Fruit fly (Drosophila melanogaster): ENCODE measurements around the gene CG10919.
A peak's percentile ranks its signal among the peaks of the same experiment; 100 is the strongest.

Gene CG10919

dm6 chr3R:7790583-7791034 lies 32.7 kb downstream of the CG10919 start, which contains the start of gene CG10086 (continued):
- 0 out of 2 replicates have a peak, but pooled peaks have one; percentile 4 for TF ChIP-seq CG6689 (GFP tag; IDR thresholded peaks at IDR 0.05)
- no peak for TF ChIP-seq disco-r (GFP tag; optimal IDR thresholded peaks at IDR 0.05)
- no peak for TF ChIP-seq slp2 (GFP tag; optimal IDR thresholded peaks at IDR 0.05)
- TF ChIP-seq Jarid2 (GFP tag; optimal IDR thresholded peaks at IDR 0.05): peak; percentile 1
- no peak for TF ChIP-seq CG9727 (GFP tag; optimal IDR thresholded peaks at IDR 0.05)
- peak; percentile 86 for TF ChIP-seq CG34376 (GFP tag; optimal IDR thresholded peaks at IDR 0.05)
- TF ChIP-seq Deaf1 (tag; optimal IDR thresholded peaks at IDR 0.05): peak; percentile 37
- no peak for TF ChIP-seq Lpt (GFP tag; optimal IDR thresholded peaks at IDR 0.05)
- peak; percentile 99 for TF ChIP-seq exex (tag; optimal IDR thresholded peaks at IDR 0.05)
- no peak for TF ChIP-seq CG5245 (GFP tag; optimal IDR thresholded peaks at IDR 0.05)
- TF ChIP-seq Neu2 (GFP tag; optimal IDR thresholded peaks at IDR 0.05; ENCODE audit: borderline replicate concordance): no peak
- no peak for TF ChIP-seq pho (GFP tag; optimal IDR thresholded peaks at IDR 0.05)
- no peak for TF ChIP-seq MESR4 (GFP tag; optimal IDR thresholded peaks at IDR 0.05)
- no peak for TF ChIP-seq CkIIα-i1 (GFP tag; IDR thresholded peaks at IDR 0.05)
- TF ChIP-seq Oaz (GFP tag; IDR thresholded peaks at IDR 0.05): no peak
- TF ChIP-seq CG6854 (GFP tag; optimal IDR thresholded peaks at IDR 0.05): no peak
- TF ChIP-seq HmgZ (tag; optimal IDR thresholded peaks at IDR 0.05): peak; percentile 51
- no peak for TF ChIP-seq CG9932 (GFP tag; IDR thresholded peaks at IDR 0.05)
- no peak for TF ChIP-seq CG8290 (GFP tag; optimal IDR thresholded peaks at IDR 0.05)
- TF ChIP-seq CG8290 (tag; optimal IDR thresholded peaks at IDR 0.05): peak in 1 of 2 experiments; percentile 1
- no peak for TF ChIP-seq Myb (GFP tag; optimal IDR thresholded peaks at IDR 0.05)

dm6 chr3R:7793855-7794254 lies 35.9 kb downstream of the CG10919 start, which contains the start of gene CG2641:
CG2641 (plus strand) TSS chr3R:7794069.
- no peak for TF ChIP-seq Sry-β (GFP tag; optimal IDR thresholded peaks at IDR 0.05)
- TF ChIP-seq run (tag; optimal IDR thresholded peaks at IDR 0.05): no peak
- TF ChIP-seq CG7987 (GFP tag; optimal IDR thresholded peaks at IDR 0.05): no peak
- no peak for TF ChIP-seq CG12071 (GFP tag; optimal IDR thresholded peaks at IDR 0.05)
- no peak for TF ChIP-seq p53 (GFP tag; optimal IDR thresholded peaks at IDR 0.05)
- no peak for TF ChIP-seq CG8359 (GFP tag; optimal IDR thresholded peaks at IDR 0.05; ENCODE audit: borderline replicate concordance)
- no peak for TF ChIP-seq CG9437 (GFP tag; optimal IDR thresholded peaks at IDR 0.05)
- no peak for TF ChIP-seq Rx (GFP tag; IDR thresholded peaks at IDR 0.05)
- no peak for TF ChIP-seq ash1 (GFP tag; optimal IDR thresholded peaks at IDR 0.05)
- TF ChIP-seq bbx (GFP tag; IDR thresholded peaks at IDR 0.05; ENCODE audit: partially characterized antibody): no peak
- TF ChIP-seq CG11085 (GFP tag; IDR thresholded peaks at IDR 0.05): no peak
- TF ChIP-seq tin (GFP tag; optimal IDR thresholded peaks at IDR 0.05): no peak
- TF ChIP-seq gro (GFP tag; optimal IDR thresholded peaks at IDR 0.05): no peak
- TF ChIP-seq Optix (GFP tag; IDR thresholded peaks at IDR 0.05): no peak
- TF ChIP-seq jumu (GFP tag; optimal IDR thresholded peaks at IDR 0.05): no peak
- TF ChIP-seq bab2 (GFP tag; optimal IDR thresholded peaks at IDR 0.05): no peak
- TF ChIP-seq Fer2 (tag; optimal IDR thresholded peaks at IDR 0.05): no peak
- no peak for TF ChIP-seq CG16813 (GFP tag; IDR thresholded peaks at IDR 0.05; ENCODE audit: partially characterized antibody)
- peak; percentile 26 for TF ChIP-seq Med (GFP tag)
- no peak for TF ChIP-seq NC2β (GFP tag; optimal IDR thresholded peaks at IDR 0.05)
- no peak for TF ChIP-seq Nf-YB (GFP tag; optimal IDR thresholded peaks at IDR 0.05)
- no peak for TF ChIP-seq H15 (GFP tag; IDR thresholded peaks at IDR 0.05)
- TF ChIP-seq luna (GFP tag; optimal IDR thresholded peaks at IDR 0.05): no peak
- TF ChIP-seq ap (GFP tag; IDR thresholded peaks at IDR 0.05): no peak
- no peak for TF ChIP-seq HLH54F (GFP tag; optimal IDR thresholded peaks at IDR 0.05)
- no peak for TF ChIP-seq danr (GFP tag; IDR thresholded peaks at IDR 0.05)
- no peak for TF ChIP-seq rib (GFP tag; IDR thresholded peaks at IDR 0.05)
- no peak for TF ChIP-seq pita (GFP tag; optimal IDR thresholded peaks at IDR 0.05)
- no peak for TF ChIP-seq zfh2 (GFP tag; optimal IDR thresholded peaks at IDR 0.05)
- TF ChIP-seq hth (optimal IDR thresholded peaks at IDR 0.05): no peak
- TF ChIP-seq BtbVII (GFP tag; optimal IDR thresholded peaks at IDR 0.05): peak; percentile 61
- no peak for TF ChIP-seq CG15696 (tag; optimal IDR thresholded peaks at IDR 0.05)
